Worm (Caenorhabditis elegans) whole organism, L1 larva: ENCODE measurements around the gene lec-12.

Source experiments
- C16A3.4 ChIP-seq: fragments of 150-350 bp; optimal IDR thresholded peaks from 2 replicates; lab custom pipeline; 2014; ENCODE audit warnings: missing biosample characterization, missing genetic modification characterization
- alr-1 ChIP-seq: fragments of 200-800 bp; sonication (Bioruptor generic); optimal IDR thresholded peaks from 2 replicates; lab custom pipeline; 2018; ENCODE audit warnings: borderline replicate concordance, mild to moderate bottlenecking, missing genetic modification characterization, missing compliant biosample characterization
- aly-2 ChIP-seq: fragments of 150-350 bp; optimal IDR thresholded peaks from 2 replicates; lab custom pipeline; 2014; ENCODE audit warnings: missing biosample characterization, missing genetic modification characterization
- ama-1 ChIP-seq: fragments of 150-350 bp; optimal IDR thresholded peaks from 2 replicates; lab custom pipeline; 2014
- ceh-63 ChIP-seq: fragments of 200-800 bp; sonication (Bioruptor generic); optimal IDR thresholded peaks from 2 replicates; lab custom pipeline; 2018; ENCODE audit warnings: mild to moderate bottlenecking, missing genetic modification characterization, missing compliant biosample characterization
- ceh-88 ChIP-seq: fragments of 200-800 bp; sonication (Bioruptor generic); IDR thresholded peaks from 2 replicates; pipeline ENCODE4 v1.3.6; 2022; ENCODE audit warnings: missing genetic modification characterization, missing compliant biosample characterization
- dpl-1 ChIP-seq, 3 experiments: fragments of 150-350 bp in 2 of 3; sonication (generic microtip) in 1 of 3; optimal IDR thresholded peaks; 2 replicates each; lab custom pipeline; 2014 to 2017; ENCODE audit warnings: missing biosample characterization in 3 of 3, missing genetic modification characterization in 3 of 3, missing genetic modification reagents in 3 of 3
- efl-1 ChIP-seq, 4 experiments: fragments of 150-350 bp; optimal IDR thresholded peaks in 3 of 4; peaks in 1 of 4; 1 replicate in 1 of 4; 2 replicates in 3 of 4; lab custom pipeline; 2014; ENCODE audit warnings: missing biosample characterization in 2 of 4, missing genetic modification characterization in 2 of 4, missing genetic modification reagents in 2 of 4
- efl-3 ChIP-seq: fragments of 200-800 bp; sonication (Bioruptor generic); optimal IDR thresholded peaks from 2 replicates; lab custom pipeline; 2018; ENCODE audit warnings: mild to moderate bottlenecking, missing genetic modification characterization, missing compliant biosample characterization
- ets-5 ChIP-seq: fragments of 200-800 bp; sonication (Bioruptor generic); IDR thresholded peaks from 2 replicates; pipeline ENCODE4 v1.3.6; 2022; ENCODE audit warnings: missing genetic modification characterization, missing compliant biosample characterization
- fkh-8 ChIP-seq: sonication (generic microtip); optimal IDR thresholded peaks from 2 replicates; lab custom pipeline; 2016; ENCODE audit warnings: mild to moderate bottlenecking, missing genetic modification characterization, missing compliant biosample characterization
- grh-1 ChIP-seq: fragments of 200-800 bp; sonication (Bioruptor generic); IDR thresholded peaks from 2 replicates; pipeline ENCODE4 v1.3.6; 2022; ENCODE audit warnings: missing genetic modification reagents, missing genetic modification characterization, missing compliant biosample characterization
- hlh-17 ChIP-seq: fragments of 200-800 bp; sonication (Bioruptor generic); optimal IDR thresholded peaks from 2 replicates; lab custom pipeline; 2018; ENCODE audit warnings: missing genetic modification characterization, mild to moderate bottlenecking, missing compliant biosample characterization, moderate library complexity, borderline replicate concordance
- hlh-4 ChIP-seq: sonication (generic microtip); optimal IDR thresholded peaks from 2 replicates; lab custom pipeline; 2016; ENCODE audit warnings: mild to moderate bottlenecking, missing genetic modification characterization, missing compliant biosample characterization
- irx-1 ChIP-seq: sonication (generic microtip); optimal IDR thresholded peaks from 2 replicates; lab custom pipeline; 2016; ENCODE audit warnings: missing genetic modification characterization, missing compliant biosample characterization
- jun-1 ChIP-seq: fragments of 150-350 bp; optimal IDR thresholded peaks from 2 replicates; lab custom pipeline; 2014; ENCODE audit warnings: missing biosample characterization, missing genetic modification reagents, missing genetic modification characterization
- lin-14 ChIP-seq: fragments of 200-800 bp; sonication (Bioruptor generic); optimal IDR thresholded peaks from 2 replicates; lab custom pipeline; 2018; ENCODE audit warnings: mild to moderate bottlenecking, missing genetic modification characterization, moderate library complexity, missing compliant biosample characterization
- lin-15B ChIP-seq: fragments of 150-350 bp; sonication (generic microtip); optimal IDR thresholded peaks from 3 replicates; lab custom pipeline; 2014; ENCODE audit warnings: missing biosample characterization, missing genetic modification characterization
- lin-35 ChIP-seq, 2 experiments: fragments of 150-350 bp; optimal IDR thresholded peaks; 2 replicates each; lab custom pipeline; 2014; ENCODE audit warnings: missing biosample characterization in 2 of 2, missing genetic modification characterization in 2 of 2, missing genetic modification reagents in 2 of 2
- lsy-2 ChIP-seq, 2 experiments: fragments of 150-350 bp; optimal IDR thresholded peaks; 2 replicates each; lab custom pipeline; 2014; ENCODE audit warnings: missing biosample characterization in 2 of 2, missing genetic modification characterization in 2 of 2
- mdl-1 ChIP-seq, 2 experiments: fragments of 150-350 bp; optimal IDR thresholded peaks; 2 replicates each; lab custom pipeline; 2014 to 2017; ENCODE audit warnings: missing biosample characterization in 2 of 2, missing genetic modification characterization in 2 of 2, inconsistent platforms in 1 of 2
- nhr-20 ChIP-seq: sonication (generic microtip); optimal IDR thresholded peaks from 2 replicates; lab custom pipeline; 2016; ENCODE audit warnings: mild to moderate bottlenecking, missing genetic modification characterization, missing compliant biosample characterization
- nhr-28 ChIP-seq: fragments of 150-350 bp; optimal IDR thresholded peaks from 2 replicates; lab custom pipeline; 2014; ENCODE audit warnings: missing biosample characterization, missing genetic modification characterization
- nhr-47 ChIP-seq: sonication (generic microtip); optimal IDR thresholded peaks from 2 replicates; lab custom pipeline; 2016; ENCODE audit warnings: mild to moderate bottlenecking, missing genetic modification characterization, moderate library complexity, missing compliant biosample characterization
- nhr-76 ChIP-seq: sonication (generic microtip); optimal IDR thresholded peaks from 2 replicates; lab custom pipeline; 2017; ENCODE audit warnings: missing biosample characterization, missing genetic modification characterization
- nhr-77 ChIP-seq: fragments of 150-350 bp; optimal IDR thresholded peaks from 2 replicates; lab custom pipeline; 2014; ENCODE audit warnings: missing biosample characterization, missing genetic modification characterization
- nhr-85 ChIP-seq: sonication (generic microtip); peaks from one replicate; lab custom pipeline; 2016; ENCODE audit warnings: missing genetic modification characterization, inconsistent platforms, missing compliant biosample characterization
- pax-3 ChIP-seq: fragments of 200-800 bp; sonication (Bioruptor generic); optimal IDR thresholded peaks from 2 replicates; lab custom pipeline; 2018; ENCODE audit warnings: mild to moderate bottlenecking, missing genetic modification characterization, moderate library complexity, missing compliant biosample characterization
- rnt-1 ChIP-seq: sonication (generic microtip); optimal IDR thresholded peaks from 2 replicates; lab custom pipeline; 2016; ENCODE audit warnings: mild to moderate bottlenecking, missing genetic modification characterization, moderate library complexity, missing compliant biosample characterization
- skn-1 ChIP-seq: fragments of 150-350 bp; optimal IDR thresholded peaks from 2 replicates; lab custom pipeline; 2014; ENCODE audit warnings: missing biosample characterization, missing genetic modification characterization
- snu-23 ChIP-seq: sonication (generic microtip); optimal IDR thresholded peaks from 2 replicates; lab custom pipeline; 2016; ENCODE audit warnings: missing genetic modification characterization, missing compliant biosample characterization
- sptf-1 ChIP-seq: fragments of 150-350 bp; optimal IDR thresholded peaks from 2 replicates; lab custom pipeline; 2014; ENCODE audit warnings: missing biosample characterization, missing genetic modification characterization
- unc-62 ChIP-seq: fragments of 150-350 bp; optimal IDR thresholded peaks from 2 replicates; lab custom pipeline; 2014; ENCODE audit warnings: missing biosample characterization, missing genetic modification reagents, missing genetic modification characterization
- unc-86 ChIP-seq: sonication (generic microtip); optimal IDR thresholded peaks from 2 replicates; lab custom pipeline; 2016; ENCODE audit warnings: missing genetic modification characterization, missing compliant biosample characterization
- vab-15 ChIP-seq: sonication (generic microtip); optimal IDR thresholded peaks from 2 replicates; lab custom pipeline; 2017; ENCODE audit warnings: missing genotype, mild to moderate bottlenecking, missing genetic modification characterization, missing compliant biosample characterization
- xbp-1 ChIP-seq: sonication (generic microtip); optimal IDR thresholded peaks from 2 replicates; lab custom pipeline; 2016; ENCODE audit warnings: missing genetic modification characterization, missing compliant biosample characterization
- zag-1 ChIP-seq: fragments of 150-350 bp; optimal IDR thresholded peaks from 2 replicates; lab custom pipeline; 2014; ENCODE audit warnings: missing biosample characterization, missing genetic modification characterization
- zip-4 ChIP-seq: fragments of 200-800 bp; sonication (Bioruptor generic); optimal IDR thresholded peaks from 2 replicates; lab custom pipeline; 2018; ENCODE audit warnings: mild to moderate bottlenecking, missing genetic modification characterization, moderate library complexity, missing compliant biosample characterization
- ztf-11 ChIP-seq, 2 experiments: sonication (generic microtip); optimal IDR thresholded peaks; 2 replicates each; lab custom pipeline; 2016 to 2017; ENCODE audit warnings: missing genetic modification characterization in 2 of 2, missing biosample characterization in 1 of 2, missing compliant biosample characterization in 1 of 2
- ztf-4 ChIP-seq: fragments of 150-350 bp; optimal IDR thresholded peaks from 2 replicates; lab custom pipeline; 2014; ENCODE audit warnings: missing biosample characterization, missing genetic modification characterization

lec-12 gene

DNA sequence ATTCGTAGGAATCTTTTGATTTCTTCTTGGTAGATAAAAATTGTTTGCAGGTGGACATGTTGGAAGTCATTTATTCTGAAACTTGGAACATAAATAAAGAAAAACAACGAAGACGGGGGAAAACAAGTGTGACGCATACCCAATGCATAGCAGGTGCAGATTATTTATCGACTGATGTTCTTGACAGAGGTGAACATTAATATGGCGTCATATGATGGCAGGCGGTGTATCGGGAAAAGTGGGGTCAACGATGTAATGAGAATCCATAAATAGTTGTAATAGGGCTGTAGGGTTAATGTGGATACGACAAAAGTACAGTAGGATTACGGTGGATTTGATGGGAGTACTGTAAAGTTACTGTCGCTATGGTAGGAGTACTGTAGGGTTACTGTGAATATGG is 36.1 kb downstream of the lec-12 start, which contains the start of gene txt-2:
Gene txt-2 (minus strand): TSS at position 214 of the 400 bp plus-strand sequence.
- no peak for TF ChIP-seq nhr-77 (tag; lab: Kevin White, UChicago)
- TF ChIP-seq zag-1 (tag; lab: Kevin White, UChicago), result no peak
- TF ChIP-seq vab-15 (tag; lab: Kevin White, UChicago), result no peak
- TF ChIP-seq lin-35 (GFP tag; optimal IDR thresholded peaks at IDR 0.05; lab: Kevin White, UChicago), result no peak
- no peak for TF ChIP-seq ama-1
- no peak for TF ChIP-seq efl-3 (GFP tag; lab: Kevin White, UChicago)
- no peak for TF ChIP-seq nhr-85 (tag; lab: Kevin White, UChicago)
- TF ChIP-seq hlh-4 (tag; lab: Kevin White, UChicago), result no peak
- TF ChIP-seq mdl-1 (tag; optimal IDR thresholded peaks at IDR 0.05; lab: Kevin White, UChicago), result no peak
- TF ChIP-seq irx-1, result no peak
- TF ChIP-seq hlh-17, result no peak
- no peak for TF ChIP-seq unc-86 (tag; lab: Kevin White, UChicago)
- no peak for TF ChIP-seq ztf-11 (tag; optimal IDR thresholded peaks at IDR 0.05; lab: Kevin White, UChicago)
- TF ChIP-seq nhr-28 (tag; lab: Kevin White, UChicago), result no peak
- TF ChIP-seq snu-23 (GFP tag; lab: Kevin White, UChicago), result no peak
- TF ChIP-seq jun-1 (tag; lab: Kevin White, UChicago), result no peak
- TF ChIP-seq, all 84 proteins: peak for 0

DNA sequence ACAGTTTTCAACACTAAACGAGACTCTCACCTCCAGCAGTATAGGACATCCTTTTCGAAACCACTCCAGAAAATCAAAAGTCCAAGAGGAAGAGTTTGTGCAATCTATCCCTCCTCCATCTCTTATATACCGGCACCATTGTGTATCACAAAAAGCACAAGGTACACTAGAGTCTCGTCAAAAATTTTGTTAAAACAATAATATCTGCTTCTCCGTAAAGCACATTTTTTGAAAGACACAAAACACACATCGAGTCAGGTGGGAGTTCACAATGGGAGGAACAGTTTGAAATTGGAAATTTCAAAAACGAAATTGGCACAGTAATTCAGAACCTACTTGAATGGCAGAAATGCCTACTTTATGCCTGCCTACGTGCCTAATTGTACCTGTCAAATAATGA is 38.3 kb downstream of the lec-12 start, which contains the start of gene R02C2.7:
Gene R02C2.7 (minus strand): TSS at position 101 of the 400 bp plus-strand sequence.
- no peak for TF ChIP-seq efl-1 (optimal IDR thresholded peaks at IDR 0.05; lab: Kevin White, UChicago)
- TF ChIP-seq efl-1 (GFP tag; optimal IDR thresholded peaks at IDR 0.05 in 1 of 2; lab: Kevin White, UChicago), result peak in 1 of 2 experiments; percentile 62
- no peak for TF ChIP-seq pax-3
- no peak for TF ChIP-seq C16A3.4 (tag; lab: Kevin White, UChicago)
- peak; percentile 35 for TF ChIP-seq nhr-20 (tag; lab: Kevin White, UChicago)
- TF ChIP-seq snu-23 (GFP tag; lab: Kevin White, UChicago), result no peak

- no peak for TF ChIP-seq lin-14
- TF ChIP-seq nhr-47 (tag; lab: Kevin White, UChicago), result no peak
- TF ChIP-seq unc-62 (GFP tag; lab: Kevin White, UChicago), result no peak
- no peak for TF ChIP-seq xbp-1
- TF ChIP-seq irx-1, result no peak
- no peak for TF ChIP-seq ztf-4 (tag; lab: Kevin White, UChicago)
- no peak for TF ChIP-seq fkh-8 (tag; lab: Kevin White, UChicago)
- TF ChIP-seq dpl-1 (GFP tag; optimal IDR thresholded peaks at IDR 0.05; lab: Kevin White, UChicago), result no peak
- no peak for TF ChIP-seq skn-1
- TF ChIP-seq lsy-2 (tag; optimal IDR thresholded peaks at IDR 0.05; lab: Kevin White, UChicago), result no peak
- TF ChIP-seq nhr-76, result no peak
- no peak for TF ChIP-seq sptf-1 (tag; lab: Kevin White, UChicago)
- no peak for TF ChIP-seq nhr-77 (tag; lab: Kevin White, UChicago)
Measured at ce11 chrV:246097-246496, 41.9 kb downstream of the lec-12 start, which contains the start of gene kin-34. Gene kin-34, minus strand, starts transcription at chrV:246197.

ce11 chrV:247576-247975 is 43.4 kb downstream of the lec-12 start:
- TF ChIP-seq efl-1 (optimal IDR thresholded peaks at IDR 0.05; lab: Kevin White, UChicago), result no peak
- TF ChIP-seq efl-1 (GFP tag; optimal IDR thresholded peaks at IDR 0.05 in 1 of 2; lab: Kevin White, UChicago), result peak in 1 of 2 experiments; percentile 76
- TF ChIP-seq alr-1 (tag; lab: Kevin White, UChicago), result no peak

DNA sequence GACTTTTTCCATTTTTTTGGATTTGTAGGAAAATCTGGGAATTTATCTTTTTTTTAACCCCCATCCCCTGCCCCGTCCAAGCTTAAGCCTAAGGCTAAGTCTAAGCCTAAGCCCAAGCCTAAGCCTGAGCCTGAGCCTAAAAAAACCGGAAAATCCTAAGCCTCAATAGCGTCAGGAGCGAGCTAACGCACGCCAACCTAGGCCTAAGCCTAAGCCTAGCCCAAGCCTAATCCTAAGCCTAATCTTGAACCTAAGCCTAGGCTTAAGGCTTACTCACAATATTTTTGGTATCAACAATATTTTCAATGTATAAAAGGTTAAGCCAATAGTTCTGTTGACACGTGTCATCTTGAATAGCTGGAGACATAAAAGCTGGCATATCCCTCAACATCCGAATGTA is 44.5 kb downstream of the lec-12 start:
- TF ChIP-seq ztf-4 (tag; lab: Kevin White, UChicago) (no peak), zip-4 (GFP tag; lab: Kevin White, UChicago) (no peak), nhr-76 (no peak), lin-15B (tag; lab: Kevin White, UChicago) (no peak), ets-5 (no peak), ceh-88 (GFP tag; lab: Robert Waterston, UW) (no peak), ceh-63 (no peak), sptf-1 (tag; lab: Kevin White, UChicago) (no peak), rnt-1 (no peak), grh-1 (GFP tag; lab: Robert Waterston, UW) (no peak), aly-2 (tag; lab: Kevin White, UChicago) (no peak)
